Worm (Caenorhabditis elegans) whole organism, L4 larva: Measurements from ENCODE around the gene T06E8.2.

ENCODE experiments used
- F26F4.8 ChIP-seq: fragments of 200-800 bp; sonication (Bioruptor generic); conservative IDR thresholded peaks from 2 replicates; pipeline ENCODE4 v1.3.6; 2022; ENCODE audit warnings: missing genetic modification characterization, missing compliant biosample characterization
- F49E8.2 ChIP-seq: sonication (generic microtip); optimal IDR thresholded peaks from 2 replicates; lab custom pipeline; 2016; ENCODE audit warnings: missing compliant biosample characterization, mild to moderate bottlenecking, missing genetic modification characterization, borderline replicate concordance
- R02D3.7 ChIP-seq: fragments of 150-350 bp; sonication (generic microtip); optimal IDR thresholded peaks from 3 replicates; lab custom pipeline; 2014; ENCODE audit warnings: missing biosample characterization, missing genetic modification characterization
- T26A8.4 ChIP-seq: fragments of 200-800 bp; sonication (Bioruptor generic); IDR thresholded peaks from 2 replicates; pipeline ENCODE4 v1.3.6; 2022; ENCODE audit warnings: missing genetic modification characterization, missing compliant biosample characterization
- Y75B8A.6 ChIP-seq: fragments of 200-800 bp; sonication (Bioruptor generic); IDR thresholded peaks from 2 replicates; pipeline ENCODE4 v1.3.6; 2022; ENCODE audit warnings: missing genetic modification reagents, missing genetic modification characterization, missing compliant biosample characterization
- aha-1 ChIP-seq: fragments of 150-350 bp; peaks from one replicate; lab custom pipeline; 2014; ENCODE audit warnings: missing biosample characterization, missing genetic modification characterization
- arid-1 ChIP-seq: fragments of 200-800 bp; sonication (Bioruptor generic); conservative IDR thresholded peaks from 2 replicates; pipeline ENCODE4 v1.3.6; 2022; ENCODE audit warnings: missing genetic modification reagents, missing genetic modification characterization, missing compliant biosample characterization
- ceh-20 ChIP-seq: fragments of 200-800 bp; sonication (Bioruptor generic); IDR thresholded peaks from 2 replicates; pipeline ENCODE4 v1.3.6; 2022; ENCODE audit warnings: missing genetic modification reagents, missing genetic modification characterization, missing compliant biosample characterization
- daf-12 ChIP-seq: fragments of 150-350 bp; optimal IDR thresholded peaks from 2 replicates; lab custom pipeline; 2014; ENCODE audit warnings: missing biosample characterization, missing genetic modification reagents, missing genetic modification characterization
- daf-16 ChIP-seq, 3 experiments: sonication (generic microtip); optimal IDR thresholded peaks; 2 replicates each; lab custom pipeline; 2016 to 2017; ENCODE audit warnings: missing genetic modification characterization in 3 of 3, missing genetic modification reagents in 3 of 3, mild to moderate bottlenecking in 2 of 3, missing compliant biosample characterization in 2 of 3, missing biosample characterization in 1 of 3, moderate library complexity in 1 of 3
- daf-8 ChIP-seq: fragments of 200-800 bp; sonication (Bioruptor generic); IDR thresholded peaks from 2 replicates; pipeline ENCODE4 v1.3.6; 2022; ENCODE audit warnings: missing genetic modification characterization, missing compliant biosample characterization
- dmd-6 ChIP-seq: fragments of 200-800 bp; sonication (Bioruptor generic); IDR thresholded peaks from 2 replicates; pipeline ENCODE4 v1.3.6; 2022; ENCODE audit warnings: missing genetic modification reagents, missing genetic modification characterization, missing compliant biosample characterization
- dpl-1 ChIP-seq: fragments of 150-350 bp; optimal IDR thresholded peaks from 2 replicates; lab custom pipeline; 2014; ENCODE audit warnings: missing biosample characterization, missing genetic modification reagents, missing genetic modification characterization
- dve-1 ChIP-seq: sonication (generic microtip); optimal IDR thresholded peaks from 2 replicates; lab custom pipeline; 2017; ENCODE audit warnings: antibody characterized with exemption, mild to moderate bottlenecking, missing genetic modification characterization, missing compliant biosample characterization; ENCODE audit not compliant: insufficient read depth
- hlh-11 ChIP-seq: fragments of 200-800 bp; sonication (Bioruptor generic); optimal IDR thresholded peaks from 2 replicates; lab custom pipeline; 2018; ENCODE audit warnings: mild to moderate bottlenecking, missing genetic modification characterization, missing compliant biosample characterization
- hlh-30 ChIP-seq: sonication (generic microtip); optimal IDR thresholded peaks from 2 replicates; lab custom pipeline; 2017; ENCODE audit warnings: antibody characterized with exemption, mild to moderate bottlenecking, missing genetic modification characterization, missing compliant biosample characterization; ENCODE audit not compliant: insufficient read depth
- hmg-1.1 ChIP-seq: fragments of 200-800 bp; sonication (Bioruptor generic); IDR thresholded peaks from 2 replicates; pipeline ENCODE4 v1.3.6; 2022; ENCODE audit warnings: missing genetic modification reagents, missing genetic modification characterization, missing compliant biosample characterization
- lin-13 ChIP-seq: fragments of 150-350 bp; optimal IDR thresholded peaks from 2 replicates; lab custom pipeline; 2014; ENCODE audit warnings: missing biosample characterization, missing genetic modification reagents, missing genetic modification characterization
- lin-29 ChIP-seq: fragments of 200-800 bp; sonication (Bioruptor generic); IDR thresholded peaks from 2 replicates; pipeline ENCODE4 v1.3.6; 2022; ENCODE audit warnings: missing genetic modification reagents, missing genetic modification characterization, missing compliant biosample characterization
- lir-3 ChIP-seq: sonication (generic microtip); optimal IDR thresholded peaks from 2 replicates; lab custom pipeline; 2016; ENCODE audit warnings: mild to moderate bottlenecking, missing genetic modification characterization, missing compliant biosample characterization
- lsy-2 ChIP-seq, 2 experiments: fragments of 150-350 bp in 1 of 2; sonication (generic microtip) in 1 of 2; optimal IDR thresholded peaks; 2 replicates each; lab custom pipeline; 2014 to 2017; ENCODE audit warnings: missing biosample characterization in 2 of 2, missing genetic modification characterization in 2 of 2
- madf-9 ChIP-seq: fragments of 200-800 bp; sonication (Bioruptor generic); conservative IDR thresholded peaks from 2 replicates; pipeline ENCODE4 v1.3.6; 2022; ENCODE audit warnings: missing genetic modification reagents, missing genetic modification characterization, missing compliant biosample characterization
- mdl-1 ChIP-seq, 2 experiments: fragments of 150-350 bp in 1 of 2; sonication (generic microtip) in 1 of 2; optimal IDR thresholded peaks; 2 replicates each; lab custom pipeline; 2014 to 2017; ENCODE audit warnings: missing biosample characterization in 2 of 2, missing genetic modification characterization in 2 of 2
- mdt-29 ChIP-seq: fragments of 200-800 bp; sonication (Bioruptor generic); IDR thresholded peaks from 2 replicates; pipeline ENCODE4 v1.3.6; 2022; ENCODE audit warnings: missing genetic modification reagents, missing genetic modification characterization, missing compliant biosample characterization
- mep-1 ChIP-seq: fragments of 150-350 bp; sonication (generic microtip); optimal IDR thresholded peaks from 3 replicates; lab custom pipeline; 2014; ENCODE audit warnings: missing biosample characterization, missing genetic modification characterization
- mes-2 ChIP-seq: sonication (generic microtip); optimal IDR thresholded peaks from 2 replicates; lab custom pipeline; 2016; ENCODE audit warnings: missing genotype, mild to moderate bottlenecking, missing genetic modification characterization, missing compliant biosample characterization; ENCODE audit not compliant: poor library complexity, severe bottlenecking
- mxl-2 ChIP-seq: fragments of 200-800 bp; sonication (Bioruptor generic); conservative IDR thresholded peaks from 2 replicates; pipeline ENCODE4 v1.3.6; 2022; ENCODE audit warnings: missing genetic modification reagents, missing genetic modification characterization, missing compliant biosample characterization
- mxl-3 ChIP-seq: fragments of 200-800 bp; sonication (Bioruptor generic); optimal IDR thresholded peaks from 2 replicates; lab custom pipeline; 2018; ENCODE audit warnings: mild to moderate bottlenecking, missing genetic modification characterization, missing compliant biosample characterization
- nhr-11 ChIP-seq: fragments of 150-350 bp; optimal IDR thresholded peaks from 2 replicates; lab custom pipeline; 2014; ENCODE audit warnings: missing biosample characterization, missing genetic modification characterization
- nhr-28 ChIP-seq: fragments of 150-350 bp; optimal IDR thresholded peaks from 2 replicates; lab custom pipeline; 2014; ENCODE audit warnings: missing biosample characterization, missing genetic modification characterization
- nhr-48 ChIP-seq: sonication (generic microtip); optimal IDR thresholded peaks from 2 replicates; lab custom pipeline; 2016; ENCODE audit warnings: mild to moderate bottlenecking, missing genetic modification characterization, missing compliant biosample characterization
- nhr-6 ChIP-seq: fragments of 150-350 bp; optimal IDR thresholded peaks from 2 replicates; lab custom pipeline; 2014; ENCODE audit warnings: missing biosample characterization, missing genetic modification characterization
- rbr-2 ChIP-seq: sonication (generic microtip); optimal IDR thresholded peaks from 2 replicates; lab custom pipeline; 2016; ENCODE audit warnings: missing genotype, missing genetic modification characterization, missing compliant biosample characterization
- saeg-2 ChIP-seq: fragments of 200-800 bp; sonication (Bioruptor generic); IDR thresholded peaks from 2 replicates; pipeline ENCODE4 v1.3.6; 2022; ENCODE audit warnings: missing genetic modification reagents, missing genetic modification characterization, missing compliant biosample characterization
- sdz-12 ChIP-seq: fragments of 200-800 bp; sonication (Bioruptor generic); optimal IDR thresholded peaks from 2 replicates; lab custom pipeline; 2018; ENCODE audit warnings: mild to moderate bottlenecking, missing genetic modification characterization, missing compliant biosample characterization
- tra-1 ChIP-seq: fragments of 200-800 bp; sonication (Bioruptor generic); IDR thresholded peaks from 2 replicates; pipeline ENCODE4 v1.3.6; 2022; ENCODE audit warnings: missing genetic modification reagents, missing genetic modification characterization, missing compliant biosample characterization
- unc-39 ChIP-seq: sonication (generic microtip); optimal IDR thresholded peaks from 2 replicates; lab custom pipeline; 2017; ENCODE audit warnings: missing biosample characterization, missing genetic modification characterization
- unc-62 ChIP-seq, 3 experiments: fragments of 150-350 bp in 1 of 3; sonication (generic microtip); optimal IDR thresholded peaks in 2 of 3; peaks in 1 of 3; 1 replicate in 1 of 3; 2 replicates in 2 of 3; lab custom pipeline; 2014 to 2017; ENCODE audit warnings: missing biosample characterization in 3 of 3, missing genetic modification characterization in 3 of 3, missing genetic modification reagents in 3 of 3, missing genotype in 1 of 3
- vab-7 ChIP-seq: fragments of 200-800 bp; sonication (Bioruptor generic); IDR thresholded peaks from 2 replicates; pipeline ENCODE4 v1.3.6; 2022; ENCODE audit warnings: missing genetic modification reagents, missing genetic modification characterization, missing compliant biosample characterization
- zfp-2 ChIP-seq: sonication (generic microtip); optimal IDR thresholded peaks from 2 replicates; lab custom pipeline; 2016; ENCODE audit warnings: mild to moderate bottlenecking, missing genetic modification characterization, missing compliant biosample characterization

Gene T06E8.2

DNA sequence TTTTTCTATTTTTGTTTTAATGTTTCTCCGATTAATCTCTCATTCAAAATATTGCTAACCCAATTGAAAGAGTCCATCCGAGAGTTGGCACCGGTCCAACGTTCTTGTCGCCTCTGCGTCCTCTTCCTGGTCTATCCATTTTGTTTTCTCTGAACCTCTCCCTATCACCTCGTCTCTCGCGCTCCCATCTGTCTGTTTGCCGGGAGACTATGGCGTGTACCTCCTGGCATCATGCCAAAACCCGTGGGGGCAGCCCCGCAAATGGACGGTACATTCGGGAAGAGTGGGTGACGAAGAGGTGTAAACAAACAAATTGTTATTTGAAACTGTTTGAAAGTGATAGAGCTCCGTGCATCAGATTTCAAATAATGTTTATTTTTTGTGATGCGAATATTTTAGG is at the start of gene T06E8.2:
Gene T06E8.2, minus strand, starts transcription at position 139 of the 400 bp plus-strand sequence.
- no peak for TF ChIP-seq vab-7
- TF ChIP-seq madf-9 = 0 out of 2 replicates have a peak, but pooled peaks have one; percentile 31
- peak; percentile 26 for TF ChIP-seq rbr-2
- peak in 1 of 2 experiments; percentile 54 for TF ChIP-seq lsy-2 (tag; optimal IDR thresholded peaks at IDR 0.05; lab: Kevin White, UChicago)
- TF ChIP-seq daf-8 = no peak
- TF ChIP-seq lin-29 (GFP tag; lab: Robert Waterston, UW) = no peak
- TF ChIP-seq mdt-29 (GFP tag; lab: Robert Waterston, UW) = no peak
- TF ChIP-seq dmd-6 (GFP tag; lab: Robert Waterston, UW) = peak; percentile 54
- no peak for TF ChIP-seq lin-13 (GFP tag; lab: Kevin White, UChicago)
- TF ChIP-seq dpl-1 = peak; percentile 16
- no peak for TF ChIP-seq daf-12 (tag; lab: Kevin White, UChicago)
- TF ChIP-seq sdz-12 = no peak
- peak in 1 of 2 experiments; percentile 43 for TF ChIP-seq daf-16 (GFP tag; optimal IDR thresholded peaks at IDR 0.05; lab: Kevin White, UChicago)
- peak; percentile 39 for TF ChIP-seq daf-16 (tag; optimal IDR thresholded peaks at IDR 0.05; lab: Kevin White, UChicago)
- TF ChIP-seq mxl-3 (GFP tag; lab: Kevin White, UChicago) = peak; percentile 79
- TF ChIP-seq mdl-1 (tag; optimal IDR thresholded peaks at IDR 0.05; lab: Kevin White, UChicago) = peak in 1 of 2 experiments; percentile 69
- TF ChIP-seq arid-1 = no peak
- no peak for TF ChIP-seq R02D3.7 (tag; lab: Kevin White, UChicago)
- peak; percentile 82 for TF ChIP-seq hlh-30 (tag; lab: Kevin White, UChicago)
- peak; percentile 27; the same call in 1 of the 2 replicates for TF ChIP-seq hmg-1.1 (GFP tag; lab: Robert Waterston, UW)
- TF ChIP-seq nhr-11 (tag; lab: Kevin White, UChicago) = peak; percentile 43
- TF ChIP-seq Y75B8A.6 = no peak
- TF ChIP-seq mep-1 (tag; lab: Kevin White, UChicago) = peak; percentile 64
- TF ChIP-seq saeg-2 (GFP tag; lab: Robert Waterston, UW) = 0 out of 2 replicates have a peak, but pooled peaks have one; percentile 53
- no peak for TF ChIP-seq mxl-2 (GFP tag; lab: Robert Waterston, UW)
- TF ChIP-seq nhr-28 (tag; lab: Kevin White, UChicago) = peak; percentile 47
- peak; percentile 35 for TF ChIP-seq aha-1 (tag; lab: Kevin White, UChicago)
- no peak for TF ChIP-seq zfp-2 (tag; lab: Kevin White, UChicago)
- TF ChIP-seq F49E8.2 (tag; lab: Kevin White, UChicago) = no peak
- TF ChIP-seq F26F4.8 = no peak
- peak; percentile 72 for TF ChIP-seq nhr-6 (tag; lab: Kevin White, UChicago)
- no peak for TF ChIP-seq unc-39 (tag; lab: Kevin White, UChicago)
- TF ChIP-seq lir-3 (tag; lab: Kevin White, UChicago) = no peak
- TF ChIP-seq hlh-11 = peak; percentile 76
- TF ChIP-seq T26A8.4 (GFP tag; lab: Robert Waterston, UW) = 0 out of 2 replicates have a peak, but pooled peaks have one; percentile 24
- 0 out of 2 replicates have a peak, but pooled peaks have one; percentile 27 for TF ChIP-seq ceh-20 (GFP tag; lab: Robert Waterston, UW)
- peak; percentile 14 for TF ChIP-seq nhr-48 (tag; lab: Kevin White, UChicago)
- TF ChIP-seq mes-2 (tag; lab: Kevin White, UChicago) = peak; percentile 30
- TF ChIP-seq unc-62 (GFP tag; optimal IDR thresholded peaks at IDR 0.05 in 1 of 2; lab: Kevin White, UChicago) = no peak
- no peak for TF ChIP-seq unc-62 (tag; optimal IDR thresholded peaks at IDR 0.05; lab: Kevin White, UChicago)
- 0 out of 2 replicates have a peak, but pooled peaks have one; percentile 45 for TF ChIP-seq tra-1 (GFP tag; lab: Robert Waterston, UW)
- peak; percentile 69 for TF ChIP-seq dve-1 (tag; lab: Kevin White, UChicago)
